Worm (Caenorhabditis elegans): ENCODE measurements around the gene W03H9.2.

DNA sequence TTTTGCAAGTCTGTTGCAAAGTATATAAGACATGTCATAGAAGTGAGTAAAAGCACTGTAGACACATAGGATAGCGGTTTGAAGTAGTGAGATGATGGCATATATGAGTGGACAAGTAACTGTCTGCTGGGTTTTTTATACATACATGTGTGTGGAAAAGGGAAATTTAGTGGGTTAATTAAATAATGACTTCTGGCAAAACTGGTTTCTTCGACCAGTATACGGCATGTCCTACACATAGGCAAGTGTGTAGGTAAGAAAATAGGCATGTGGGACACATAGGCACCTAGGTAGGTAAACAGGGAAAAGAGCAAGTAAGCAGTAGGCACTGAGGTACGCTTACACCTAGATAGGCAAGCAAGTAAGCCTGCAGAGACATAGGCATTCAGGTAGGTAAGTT, 49.1 kb downstream of the W03H9.2 start, which contains the start of gene col-87:
- TF ChIP-seq dve-1 (tag; optimal IDR thresholded peaks at IDR 0.05) (no peak), unc-55 (GFP tag; optimal IDR thresholded peaks at IDR 0.05) (no peak), nhr-11 (tag; optimal IDR thresholded peaks at IDR 0.05) (no peak), pha-2 (tag; optimal IDR thresholded peaks at IDR 0.05) (no peak), eyg-1 (tag; optimal IDR thresholded peaks at IDR 0.05) (no peak), ceh-14 (tag; optimal IDR thresholded peaks at IDR 0.05) (no peak), sox-2 (GFP tag; IDR thresholded peaks at IDR 0.05) (no peak), pax-1 (tag; optimal IDR thresholded peaks at IDR 0.05) (no peak), ceh-31 (tag; optimal IDR thresholded peaks at IDR 0.05) (no peak), gmeb-2 (tag; optimal IDR thresholded peaks at IDR 0.05) (no peak), ama-1 (optimal IDR thresholded peaks at IDR 0.05) (no peak), pqm-1 (tag; optimal IDR thresholded peaks at IDR 0.05) (no peak)

All from whole organism, late embryonic.